Worm (Caenorhabditis elegans) whole organism, L3 larva: ENCODE data around the gene wht-7.

Experiments used
- aly-2 ChIP-seq: fragments of 150-350 bp; optimal IDR thresholded peaks from 2 replicates; lab custom pipeline; 2014; ENCODE audit warnings: missing biosample characterization, missing genetic modification characterization
- ama-1 ChIP-seq: fragments of 150-350 bp; optimal IDR thresholded peaks from 2 replicates; lab custom pipeline; 2018
- ceh-28 ChIP-seq: fragments of 150-350 bp; optimal IDR thresholded peaks from 2 replicates; lab custom pipeline; 2014; ENCODE audit warnings: missing biosample characterization, missing genetic modification reagents, missing genetic modification characterization
- ceh-9 ChIP-seq: sonication (generic microtip); optimal IDR thresholded peaks from 2 replicates; lab custom pipeline; 2018; ENCODE audit warnings: missing biosample characterization, missing genetic modification characterization
- daf-12 ChIP-seq: fragments of 150-350 bp; optimal IDR thresholded peaks from 2 replicates; lab custom pipeline; 2014; ENCODE audit warnings: missing biosample characterization, missing genetic modification reagents, missing genetic modification characterization
- egl-27 ChIP-seq: sonication (generic microtip); optimal IDR thresholded peaks from 4 replicates; lab custom pipeline; 2017; ENCODE audit warnings: missing biosample characterization, missing genetic modification reagents, missing genetic modification characterization
- elt-2 ChIP-seq: sonication (generic microtip); optimal IDR thresholded peaks from 2 replicates; lab custom pipeline; 2016; ENCODE audit warnings: missing genetic modification reagents, mild to moderate bottlenecking, missing genetic modification characterization, missing compliant biosample characterization
- fkh-10 ChIP-seq: sonication (generic microtip); optimal IDR thresholded peaks from 2 replicates; lab custom pipeline; 2017; ENCODE audit warnings: missing biosample characterization, missing genetic modification reagents, missing genetic modification characterization
- hmg-11 ChIP-seq: sonication (generic microtip); optimal IDR thresholded peaks from 2 replicates; lab custom pipeline; 2016; ENCODE audit warnings: missing genetic modification characterization, missing compliant biosample characterization
- jun-1 ChIP-seq: fragments of 150-350 bp; optimal IDR thresholded peaks from 2 replicates; lab custom pipeline; 2014; ENCODE audit warnings: missing biosample characterization, missing genetic modification reagents, missing genetic modification characterization
- lin-15B ChIP-seq: fragments of 150-350 bp; optimal IDR thresholded peaks from 2 replicates; lab custom pipeline; 2014; ENCODE audit warnings: missing biosample characterization, missing genetic modification characterization
- lin-39 ChIP-seq: fragments of 150-350 bp; optimal IDR thresholded peaks from 2 replicates; lab custom pipeline; 2018; ENCODE audit warnings: missing biosample characterization, missing genetic modification reagents, missing genetic modification characterization
- lsy-12 ChIP-seq: sonication (generic microtip); optimal IDR thresholded peaks from 2 replicates; lab custom pipeline; 2016; ENCODE audit warnings: mild to moderate bottlenecking, missing genetic modification characterization, missing compliant biosample characterization
- mdl-1 ChIP-seq: fragments of 150-350 bp; optimal IDR thresholded peaks from 2 replicates; lab custom pipeline; 2014; ENCODE audit warnings: missing biosample characterization, missing genetic modification characterization
- mml-1 ChIP-seq: fragments of 150-350 bp; sonication (generic microtip); optimal IDR thresholded peaks from 3 replicates; lab custom pipeline; 2014; ENCODE audit warnings: missing biosample characterization, missing genetic modification characterization
- nfya-1 ChIP-seq: sonication (generic microtip); optimal IDR thresholded peaks from 2 replicates; lab custom pipeline; 2017; ENCODE audit warnings: missing genetic modification characterization, mild to moderate bottlenecking, missing compliant biosample characterization, antibody characterized with exemption, moderate library complexity; ENCODE audit not compliant: insufficient read depth
- nhr-11 ChIP-seq: fragments of 150-350 bp; optimal IDR thresholded peaks from 2 replicates; lab custom pipeline; 2014; ENCODE audit warnings: missing biosample characterization, missing genetic modification characterization
- nhr-12 ChIP-seq: fragments of 150-350 bp; optimal IDR thresholded peaks from 2 replicates; lab custom pipeline; 2014; ENCODE audit warnings: missing biosample characterization, missing genetic modification characterization
- nhr-23 ChIP-seq: fragments of 150-350 bp; optimal IDR thresholded peaks from 2 replicates; lab custom pipeline; 2014; ENCODE audit warnings: missing biosample characterization, missing genetic modification reagents, missing genetic modification characterization
- nhr-237 ChIP-seq: fragments of 150-350 bp; optimal IDR thresholded peaks from 2 replicates; lab custom pipeline; 2014; ENCODE audit warnings: missing biosample characterization, missing genetic modification characterization
- nhr-25 ChIP-seq: sonication (generic microtip); optimal IDR thresholded peaks from 2 replicates; lab custom pipeline; 2017; ENCODE audit warnings: missing biosample characterization, missing genetic modification characterization
- nhr-28 ChIP-seq: fragments of 150-350 bp; optimal IDR thresholded peaks from 2 replicates; lab custom pipeline; 2014; ENCODE audit warnings: missing biosample characterization, missing genetic modification characterization
- nhr-43 ChIP-seq: sonication (generic microtip); optimal IDR thresholded peaks from 2 replicates; lab custom pipeline; 2016; ENCODE audit warnings: mild to moderate bottlenecking, missing genetic modification characterization, missing compliant biosample characterization; ENCODE audit not compliant: poor library complexity, severe bottlenecking
- nhr-67 ChIP-seq: fragments of 150-350 bp; optimal IDR thresholded peaks from 2 replicates; lab custom pipeline; 2014; ENCODE audit warnings: missing biosample characterization, missing genetic modification characterization
- nhr-77 ChIP-seq: fragments of 150-350 bp; optimal IDR thresholded peaks from 2 replicates; lab custom pipeline; 2014; ENCODE audit warnings: missing biosample characterization, missing genetic modification characterization
- pha-4 ChIP-seq: fragments of 150-350 bp; optimal IDR thresholded peaks from 2 replicates; lab custom pipeline; 2014; ENCODE audit warnings: missing biosample characterization, missing genetic modification reagents, missing genetic modification characterization
- pqm-1 ChIP-seq: fragments of 150-350 bp; optimal IDR thresholded peaks from 2 replicates; lab custom pipeline; 2017; ENCODE audit warnings: missing biosample characterization, missing genetic modification characterization, inconsistent platforms
- sea-2 ChIP-seq: fragments of 150-350 bp; sonication (generic microtip); optimal IDR thresholded peaks from 4 replicates; lab custom pipeline; 2014; ENCODE audit warnings: missing biosample characterization, missing genetic modification reagents, missing genetic modification characterization
- skn-1 ChIP-seq: fragments of 150-350 bp; optimal IDR thresholded peaks from 2 replicates; lab custom pipeline; 2014; ENCODE audit warnings: missing biosample characterization, missing genetic modification characterization
- snpc-4 ChIP-seq: fragments of 150-350 bp; optimal IDR thresholded peaks from 2 replicates; lab custom pipeline; 2014; ENCODE audit warnings: missing biosample characterization, missing genetic modification characterization
- tbx-2 ChIP-seq: sonication (generic microtip); optimal IDR thresholded peaks from 2 replicates; lab custom pipeline; 2016; ENCODE audit warnings: mild to moderate bottlenecking, missing genetic modification characterization, missing compliant biosample characterization
- unc-39 ChIP-seq: sonication (generic microtip); optimal IDR thresholded peaks from 4 replicates; lab custom pipeline; 2017; ENCODE audit warnings: missing biosample characterization, missing genetic modification characterization
- zag-1 ChIP-seq: fragments of 150-350 bp; optimal IDR thresholded peaks from 2 replicates; lab custom pipeline; 2014; ENCODE audit warnings: missing biosample characterization, missing genetic modification characterization
- ztf-11 ChIP-seq: fragments of 150-350 bp; optimal IDR thresholded peaks from 2 replicates; lab custom pipeline; 2014; ENCODE audit warnings: missing biosample characterization, missing genetic modification characterization
- ztf-4 ChIP-seq: fragments of 150-350 bp; optimal IDR thresholded peaks from 2 replicates; lab custom pipeline; 2014; ENCODE audit warnings: missing biosample characterization, missing genetic modification characterization

wht-7 gene

DNA sequence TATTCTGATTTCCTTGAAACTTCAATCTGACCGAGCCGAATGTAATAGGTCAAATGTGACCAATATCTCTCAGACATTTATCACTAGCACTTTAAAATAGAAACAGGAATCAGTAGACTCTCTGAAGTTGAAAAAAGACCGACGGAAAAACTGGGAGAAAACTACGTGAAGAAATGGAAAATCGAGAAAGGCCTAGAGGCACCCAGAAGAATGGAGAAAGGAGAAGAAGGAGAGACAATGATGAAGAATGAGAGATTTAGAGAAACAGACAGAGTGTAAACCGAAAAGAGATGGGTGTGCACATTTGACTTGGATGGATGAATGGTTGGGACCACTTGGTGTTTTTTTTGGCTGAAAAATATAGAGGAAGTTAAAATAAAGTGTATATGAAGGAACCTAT lies 20.6 kb upstream of the wht-7 start:
- TF ChIP-seq skn-1 (tag; lab: Kevin White, UChicago) (no peak), fkh-10 (GFP tag; lab: Kevin White, UChicago) (no peak), ztf-4 (tag; lab: Kevin White, UChicago) (no peak), nfya-1 (tag; lab: Kevin White, UChicago) (peak; percentile 65), lin-39 (tag; lab: Kevin White, UChicago) (peak; percentile 18), snpc-4 (peak; percentile 44), nhr-237 (no peak), daf-12 (tag; lab: Kevin White, UChicago) (no peak), nhr-11 (tag; lab: Kevin White, UChicago) (peak; percentile 36), tbx-2 (tag; lab: Kevin White, UChicago) (no peak), pha-4 (tag; lab: Kevin White, UChicago) (peak; percentile 1), lin-15B (peak; percentile 19), hmg-11 (tag; lab: Kevin White, UChicago) (peak; percentile 43), sea-2 (no peak), ama-1 (lab: Kevin White, UChicago) (peak; percentile 45), nhr-67 (tag; lab: Kevin White, UChicago) (no peak), elt-2 (peak; percentile 11), mdl-1 (tag; lab: Kevin White, UChicago) (no peak), lsy-12 (no peak), aly-2 (no peak), nhr-28 (tag; lab: Kevin White, UChicago) (no peak), unc-39 (tag; lab: Kevin White, UChicago) (no peak), ceh-9 (tag; lab: Kevin White, UChicago) (no peak), ztf-11 (tag; lab: Kevin White, UChicago) (no peak)

DNA sequence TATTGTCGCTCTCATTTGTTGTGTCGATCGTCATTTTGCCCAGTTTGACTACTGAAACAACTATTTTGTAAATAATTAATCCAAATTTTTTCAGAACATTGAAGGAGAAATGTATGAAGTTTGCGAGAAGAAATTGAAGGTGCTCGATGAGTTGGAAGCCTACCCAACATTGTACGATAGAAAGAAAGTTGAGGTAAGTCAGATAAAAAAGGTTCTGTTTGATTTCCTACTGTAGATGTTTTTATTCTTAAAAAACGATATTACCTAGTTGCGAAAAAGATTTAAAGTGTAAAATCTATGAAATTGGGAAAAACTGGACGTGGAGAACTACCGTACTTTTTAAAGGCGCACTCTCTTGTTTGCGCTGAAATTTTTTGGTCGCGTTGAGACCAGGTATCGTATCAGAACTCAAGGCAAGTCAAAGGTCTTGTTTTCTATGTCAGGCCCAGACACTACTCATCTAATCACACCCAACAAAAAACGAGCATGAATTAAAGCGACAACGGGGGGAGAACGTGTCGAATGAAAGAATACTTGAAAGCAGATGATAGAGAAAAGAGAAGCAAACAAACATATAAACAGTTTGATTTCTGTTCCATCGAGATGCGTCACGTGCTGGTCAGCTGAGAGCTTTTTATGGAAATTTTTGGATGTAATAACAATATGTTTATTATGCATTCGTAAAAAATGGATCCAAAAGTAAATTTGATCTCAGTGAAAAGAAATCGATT lies 19.3 kb upstream of the wht-7 start, which contains the start of gene efk-1:
Gene efk-1, minus strand, starts transcription at position 51 of the 731 bp plus-strand sequence.
- TF ChIP-seq jun-1 (tag; lab: Kevin White, UChicago) (no peak), lin-39 (tag; lab: Kevin White, UChicago) (no peak), nhr-25 (no peak), egl-27 (tag; lab: Kevin White, UChicago) (no peak), lsy-12 (no peak), nhr-43 (tag; lab: Kevin White, UChicago) (no peak), ceh-28 (no peak), nhr-28 (tag; lab: Kevin White, UChicago) (no peak), zag-1 (tag; lab: Kevin White, UChicago) (no peak), ceh-9 (tag; lab: Kevin White, UChicago) (no peak), elt-2 (peak; percentile 66), pqm-1 (peak; percentile 77), nhr-23 (no peak), daf-12 (tag; lab: Kevin White, UChicago) (no peak), pha-4 (tag; lab: Kevin White, UChicago) (peak; percentile 53), ama-1 (lab: Kevin White, UChicago) (peak; percentile 85), nhr-237 (no peak)

DNA sequence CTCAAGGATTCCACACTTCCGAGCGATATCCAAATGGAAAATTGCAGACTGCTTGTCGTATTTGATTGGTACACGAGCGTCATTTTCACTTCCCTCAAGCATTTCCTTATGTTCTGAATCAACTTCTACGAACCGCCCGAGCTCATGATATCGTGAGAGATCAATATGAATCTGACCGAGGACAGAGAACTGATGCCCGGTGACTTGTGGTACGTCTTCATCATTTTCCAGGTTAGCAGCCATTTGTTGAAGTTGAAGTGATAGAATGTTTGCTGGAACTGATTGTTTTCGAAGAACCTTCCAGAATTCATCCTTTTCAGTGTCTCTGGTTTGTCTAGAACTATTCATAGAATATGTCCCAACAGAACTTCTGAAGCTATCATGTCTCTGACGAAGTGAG lies 17.2 kb upstream of the wht-7 start:
- TF ChIP-seq aly-2 (no peak), tbx-2 (tag; lab: Kevin White, UChicago) (no peak), nhr-77 (tag; lab: Kevin White, UChicago) (no peak), mml-1 (no peak), sea-2 (no peak), elt-2 (no peak), nhr-43 (tag; lab: Kevin White, UChicago) (no peak), nhr-28 (tag; lab: Kevin White, UChicago) (no peak), skn-1 (tag; lab: Kevin White, UChicago) (no peak), ztf-11 (tag; lab: Kevin White, UChicago) (no peak), nhr-12 (tag; lab: Kevin White, UChicago) (no peak), lin-39 (tag; lab: Kevin White, UChicago) (no peak), egl-27 (tag; lab: Kevin White, UChicago) (no peak), pqm-1 (no peak)

DNA sequence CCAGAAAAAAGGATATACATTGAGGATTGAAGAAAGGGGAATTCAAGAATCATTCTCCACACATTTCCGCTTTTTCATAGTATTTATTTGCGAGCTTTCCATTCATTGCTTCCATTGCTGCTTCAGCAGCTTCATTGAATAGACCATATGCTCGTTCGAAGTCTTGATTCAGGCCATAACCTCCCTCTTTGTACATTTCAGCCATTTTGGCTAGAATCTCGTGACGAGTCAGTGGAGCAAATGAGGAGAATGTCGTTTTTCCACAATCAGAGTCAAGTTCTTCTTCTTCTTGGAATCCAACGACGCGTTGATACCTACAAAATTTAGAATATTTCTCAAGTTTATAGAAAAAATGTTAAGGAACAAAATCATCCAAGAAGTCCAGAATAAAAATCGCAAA lies 15.8 kb upstream of the wht-7 start:
- peak; percentile 73 for TF ChIP-seq ama-1 (lab: Kevin White, UChicago)
- no peak for TF ChIP-seq lsy-12
